Fruit fly (Drosophila melanogaster) whole organism, prepupa: ENCODE results near the gene CG15034.

Source experiments
- Blimp-1 ChIP-seq: fragments of 200-800 bp; sonication (Bioruptor generic); optimal IDR thresholded peaks from 3 replicates; lab custom pipeline; 2017; ENCODE audit warnings: missing biosample characterization, missing genetic modification characterization, mild to moderate bottlenecking, moderate library complexity, missing genetic modification reagents
- CG10631 ChIP-seq: fragments of 200-800 bp; sonication (Bioruptor generic); optimal IDR thresholded peaks from 2 replicates; lab custom pipeline; 2016; ENCODE audit warnings: missing biosample characterization, missing genetic modification characterization
- CG10669 ChIP-seq: fragments of 200-800 bp; sonication (Bioruptor generic); optimal IDR thresholded peaks from 3 replicates; lab custom pipeline; 2018; ENCODE audit warnings: missing biosample characterization, mild to moderate bottlenecking, missing genetic modification characterization, moderate library complexity
- CG11294 ChIP-seq: fragments of 200-800 bp; sonication (Bioruptor generic); IDR thresholded peaks from 2 replicates; pipeline ENCODE4 v1.3.6; 2022; ENCODE audit warnings: missing biosample characterization, missing genetic modification characterization
- CG11902 ChIP-seq: fragments of 200-800 bp; sonication (Bioruptor generic); optimal IDR thresholded peaks from 3 replicates; lab custom pipeline; 2016; ENCODE audit warnings: missing biosample characterization, missing genetic modification characterization
- CG15336 ChIP-seq: fragments of 200-800 bp; sonication (Bioruptor generic); IDR thresholded peaks from 2 replicates; pipeline ENCODE4 v1.3.6; 2022; ENCODE audit warnings: missing biosample characterization, missing genetic modification characterization
- CG1621 ChIP-seq: fragments of 200-800 bp; sonication (Bioruptor generic); optimal IDR thresholded peaks from 3 replicates; lab custom pipeline; 2018; ENCODE audit warnings: missing biosample characterization, mild to moderate bottlenecking, missing genetic modification characterization
- CG3032 ChIP-seq: fragments of 200-800 bp; optimal IDR thresholded peaks from 2 replicates; lab custom pipeline; 2019; ENCODE audit warnings: missing biosample characterization, mild to moderate bottlenecking, missing genetic modification characterization, moderate library complexity
- CG31627 ChIP-seq: fragments of 200-800 bp; sonication (Bioruptor generic); optimal IDR thresholded peaks from 3 replicates; lab custom pipeline; 2016; ENCODE audit warnings: missing biosample characterization, missing genetic modification characterization
- CG6276 ChIP-seq: fragments of 200-800 bp; sonication (Bioruptor generic); optimal IDR thresholded peaks from 2 replicates; lab custom pipeline; 2017; ENCODE audit warnings: missing biosample characterization, mild to moderate bottlenecking, missing genetic modification characterization
- CG6792 ChIP-seq: fragments of 200-800 bp; sonication (Bioruptor generic); optimal IDR thresholded peaks from 3 replicates; lab custom pipeline; 2016; ENCODE audit warnings: missing biosample characterization, missing genetic modification characterization
- CG6808 ChIP-seq: fragments of 200-800 bp; sonication (Bioruptor generic); optimal IDR thresholded peaks from 3 replicates; lab custom pipeline; 2017; ENCODE audit warnings: missing biosample characterization, missing genetic modification characterization, mild to moderate bottlenecking, moderate library complexity, missing genetic modification reagents
- CG6854 ChIP-seq: fragments of 200-800 bp; sonication (Bioruptor generic); optimal IDR thresholded peaks from 2 replicates; lab custom pipeline; 2017; ENCODE audit warnings: missing biosample characterization, mild to moderate bottlenecking, missing genetic modification characterization
- CG8319 ChIP-seq: fragments of 200-800 bp; sonication (Bioruptor generic); optimal IDR thresholded peaks from 3 replicates; lab custom pipeline; 2016; ENCODE audit warnings: missing biosample characterization, missing genetic modification characterization
- CG9139 ChIP-seq: fragments of 200-800 bp; sonication (Bioruptor generic); optimal IDR thresholded peaks from 3 replicates; lab custom pipeline; 2017; ENCODE audit warnings: missing biosample characterization, mild to moderate bottlenecking, missing genetic modification characterization
- Eip78C ChIP-seq: fragments of 200-800 bp; sonication (Bioruptor generic); peaks from one replicate; lab custom pipeline; 2016; ENCODE audit warnings: missing biosample characterization, missing genetic modification characterization
- Eip93F ChIP-seq: fragments of 200-800 bp; sonication (Bioruptor generic); optimal IDR thresholded peaks from 2 replicates; lab custom pipeline; 2016; ENCODE audit warnings: missing biosample characterization, mild to moderate bottlenecking, missing genetic modification characterization
- Ets21C ChIP-seq: fragments of 200-800 bp; sonication (Bioruptor generic); optimal IDR thresholded peaks from 3 replicates; lab custom pipeline; 2016; ENCODE audit warnings: missing biosample characterization, missing genetic modification characterization
- Gug ChIP-seq: fragments of 200-800 bp; sonication (Bioruptor generic); IDR thresholded peaks from 2 replicates; pipeline ENCODE4 v1.3.6; 2022; ENCODE audit warnings: missing biosample characterization, missing genetic modification characterization
- Hr38 ChIP-seq: sonication (Bioruptor generic); optimal IDR thresholded peaks from 2 replicates; lab custom pipeline; 2016; ENCODE audit warnings: missing biosample characterization, missing genetic modification characterization
- Hr4 ChIP-seq: fragments of 200-800 bp; sonication (Bioruptor generic); optimal IDR thresholded peaks from 3 replicates; lab custom pipeline; 2016; ENCODE audit warnings: missing biosample characterization, missing genetic modification characterization
- Lpt ChIP-seq: fragments of 200-800 bp; sonication (Bioruptor generic); optimal IDR thresholded peaks from 3 replicates; lab custom pipeline; 2016; ENCODE audit warnings: missing biosample characterization, missing genetic modification characterization
- OdsH ChIP-seq: fragments of 200-800 bp; sonication (Bioruptor generic); optimal IDR thresholded peaks from 3 replicates; lab custom pipeline; 2016; ENCODE audit warnings: missing biosample characterization, missing genetic modification characterization
- Sox102F ChIP-seq: fragments of 200-800 bp; sonication (Bioruptor generic); optimal IDR thresholded peaks from 2 replicates; lab custom pipeline; 2016; ENCODE audit warnings: missing biosample characterization, mild to moderate bottlenecking, missing genetic modification characterization
- Sox14 ChIP-seq: fragments of 200-800 bp; sonication (Bioruptor generic); optimal IDR thresholded peaks from 3 replicates; lab custom pipeline; 2016; ENCODE audit warnings: missing biosample characterization, missing genetic modification characterization
- achi ChIP-seq: fragments of 200-800 bp; sonication (Bioruptor generic); optimal IDR thresholded peaks from 3 replicates; lab custom pipeline; 2016; ENCODE audit warnings: missing biosample characterization, missing genetic modification characterization
- cyc ChIP-seq: fragments of 200-800 bp; sonication (Bioruptor generic); optimal IDR thresholded peaks from 3 replicates; lab custom pipeline; 2016; ENCODE audit warnings: missing biosample characterization, missing genetic modification characterization
- dac ChIP-seq: fragments of 200-800 bp; sonication (Bioruptor generic); optimal IDR thresholded peaks from 2 replicates; lab custom pipeline; 2017; ENCODE audit warnings: missing biosample characterization, mild to moderate bottlenecking, missing genetic modification characterization
- dsx ChIP-seq: fragments of 200-800 bp; optimal IDR thresholded peaks from 3 replicates; lab custom pipeline; 2019; ENCODE audit warnings: missing biosample characterization, mild to moderate bottlenecking, missing genetic modification characterization, moderate library complexity; ENCODE audit not compliant: poor library complexity, severe bottlenecking
- eg ChIP-seq: fragments of 200-800 bp; sonication (Bioruptor generic); IDR thresholded peaks from 3 replicates; pipeline ENCODE4 v1.3.6; 2022; ENCODE audit warnings: missing biosample characterization, missing genetic modification characterization
- esn ChIP-seq: fragments of 200-800 bp; sonication (Bioruptor generic); optimal IDR thresholded peaks from 2 replicates; lab custom pipeline; 2016; ENCODE audit warnings: missing biosample characterization, mild to moderate bottlenecking, missing genetic modification characterization, moderate library complexity
- fd59A ChIP-seq: fragments of 200-800 bp; sonication (Bioruptor generic); optimal IDR thresholded peaks from 2 replicates; lab custom pipeline; 2017; ENCODE audit warnings: missing biosample characterization, mild to moderate bottlenecking, missing genetic modification characterization, missing genetic modification reagents
- fd85E ChIP-seq: fragments of 200-800 bp; sonication (Bioruptor generic); optimal IDR thresholded peaks from 3 replicates; lab custom pipeline; 2016; ENCODE audit warnings: missing biosample characterization, missing genetic modification characterization
- fkh ChIP-seq: fragments of 200-800 bp; sonication (Bioruptor generic); optimal IDR thresholded peaks from 3 replicates; lab custom pipeline; 2017; ENCODE audit warnings: missing biosample characterization, mild to moderate bottlenecking, missing genetic modification characterization, moderate library complexity
- lz ChIP-seq: fragments of 200-800 bp; sonication (Bioruptor generic); optimal IDR thresholded peaks from 3 replicates; lab custom pipeline; 2016; ENCODE audit warnings: missing biosample characterization, missing genetic modification characterization
- net ChIP-seq: fragments of 200-800 bp; sonication (Bioruptor generic); optimal IDR thresholded peaks from 3 replicates; lab custom pipeline; 2016; ENCODE audit warnings: missing biosample characterization, missing genetic modification characterization
- pdm3 ChIP-seq: fragments of 200-800 bp; sonication (Bioruptor generic); optimal IDR thresholded peaks from 3 replicates; lab custom pipeline; 2016; ENCODE audit warnings: missing biosample characterization, missing genetic modification characterization
- spab ChIP-seq: fragments of 200-800 bp; sonication (Bioruptor generic); optimal IDR thresholded peaks from 2 replicates; lab custom pipeline; 2017; ENCODE audit warnings: missing biosample characterization, mild to moderate bottlenecking, missing genetic modification characterization, missing genetic modification reagents
- ss ChIP-seq, 2 experiments: fragments of 200-800 bp; sonication (Bioruptor generic); optimal IDR thresholded peaks; 2 replicates in 1 of 2; 3 replicates in 1 of 2; lab custom pipeline; 2017 to 2018; ENCODE audit warnings: mild to moderate bottlenecking in 2 of 2, missing biosample characterization in 2 of 2, missing genetic modification characterization in 2 of 2, moderate library complexity in 1 of 2
- svp ChIP-seq: fragments of 200-800 bp; sonication (Bioruptor generic); peaks from one replicate; lab custom pipeline; 2016; ENCODE audit warnings: missing biosample characterization, missing genetic modification characterization
- topi ChIP-seq: fragments of 200-800 bp; sonication (Bioruptor generic); optimal IDR thresholded peaks from 3 replicates; lab custom pipeline; 2016; ENCODE audit warnings: missing biosample characterization, missing genetic modification characterization

Gene CG15034

DNA sequence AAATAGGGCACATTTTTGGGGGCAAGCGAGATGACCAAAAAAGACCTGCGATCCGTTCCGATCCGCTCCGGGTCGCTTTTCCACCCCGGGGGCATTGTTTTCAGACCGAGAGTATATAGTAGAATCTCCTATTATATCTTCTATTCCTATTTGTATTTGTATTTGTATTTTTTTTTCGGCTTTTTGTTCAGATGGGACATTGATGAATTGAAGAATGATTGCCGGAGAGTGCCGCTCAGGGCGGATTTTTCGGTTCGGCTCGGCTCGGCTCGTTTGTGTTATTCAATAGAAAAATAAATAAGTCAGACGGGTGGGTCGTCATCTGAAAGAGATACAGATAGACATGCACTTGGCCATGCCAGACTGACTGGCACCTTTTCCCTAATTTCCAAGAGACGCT is 25.5 kb downstream of the CG15034 start:
- peak; percentile 3 for TF ChIP-seq fkh
- no peak for TF ChIP-seq CG6808 (GFP tag; lab: Kevin White, UChicago)

DNA sequence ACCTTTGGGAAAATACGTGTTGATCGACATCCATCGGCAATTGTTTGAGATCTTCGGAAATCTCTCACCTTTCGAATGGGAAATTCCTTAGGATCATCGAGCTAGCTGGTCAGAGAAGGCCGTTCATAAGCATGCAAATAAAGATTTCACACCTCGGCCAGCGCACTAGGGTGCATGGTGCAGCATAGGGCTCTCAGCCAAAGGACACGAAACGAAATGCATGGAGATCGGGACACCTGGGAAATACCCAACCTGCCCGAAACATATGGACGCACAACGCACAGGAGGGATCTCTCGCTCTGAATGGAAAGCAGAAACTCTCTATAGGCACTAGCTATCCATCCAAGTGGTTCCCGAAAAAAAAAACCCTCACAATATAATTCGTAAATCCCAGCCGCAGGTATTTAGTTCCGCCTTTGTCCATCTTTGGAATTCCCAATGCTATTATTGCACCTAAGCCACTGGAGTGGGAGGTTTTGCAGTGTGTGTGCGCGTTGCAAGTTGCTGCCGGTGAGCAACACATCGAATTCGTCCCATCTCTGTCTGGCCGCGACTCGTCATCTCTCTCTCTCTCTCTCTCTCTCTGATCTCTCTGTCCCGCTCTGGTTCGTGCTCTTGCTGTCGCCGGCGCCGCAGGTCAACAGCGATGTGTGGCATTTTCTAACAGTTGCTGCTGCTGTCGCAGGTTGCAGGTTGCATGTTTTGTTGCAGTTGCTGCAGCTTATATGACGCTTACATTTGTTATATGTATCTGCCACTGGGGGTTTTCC is 26.7 kb downstream of the CG15034 start:
- TF ChIP-seq CG15336 (GFP tag; lab: Robert Waterston, UW) (0 out of 2 replicates have a peak, but pooled peaks have one; percentile 7), Blimp-1 (no peak), Ets21C (GFP tag; lab: Kevin White, UChicago) (no peak), Gug (GFP tag; lab: Robert Waterston, UW) (no peak), Hr38 (GFP tag; lab: Kevin White, UChicago) (no peak), fkh (peak; percentile 10), eg (GFP tag; lab: Robert Waterston, UW) (no peak), Lpt (no peak), CG6854 (GFP tag; lab: Kevin White, UChicago) (no peak), achi (GFP tag; lab: Kevin White, UChicago) (no peak)

dm6 chrX:7319703-7320088 is 27.6 kb downstream of the CG15034 start:
- no peak for TF ChIP-seq CG8319 (GFP tag; lab: Kevin White, UChicago)
- no peak for TF ChIP-seq dac
- no peak for TF ChIP-seq CG10669 (GFP tag; lab: Kevin White, UChicago)
- TF ChIP-seq Hr4 = no peak
- TF ChIP-seq OdsH (GFP tag; lab: Kevin White, UChicago) = no peak
- no peak for TF ChIP-seq CG6792 (GFP tag; lab: Kevin White, UChicago)
- TF ChIP-seq CG11294 (GFP tag; lab: Robert Waterston, UW) = no peak
- TF ChIP-seq Eip93F = no peak
- TF ChIP-seq CG10631 (GFP tag; lab: Kevin White, UChicago) = no peak
- TF ChIP-seq Sox102F (GFP tag; lab: Kevin White, UChicago) = no peak
- no peak for TF ChIP-seq dsx
- no peak for TF ChIP-seq CG31627 (GFP tag; lab: Kevin White, UChicago)
- no peak for TF ChIP-seq CG6808 (GFP tag; lab: Kevin White, UChicago)
- no peak for TF ChIP-seq eg (GFP tag; lab: Robert Waterston, UW)
- TF ChIP-seq fkh = no peak
- TF ChIP-seq esn (GFP tag; lab: Kevin White, UChicago) = no peak
- TF ChIP-seq fd59A = no peak
- TF ChIP-seq ss (GFP tag; optimal IDR thresholded peaks at IDR 0.05; lab: Kevin White, UChicago) = no peak

dm6 chrX:7319053-7319702 is 28.1 kb downstream of the CG15034 start:
- TF ChIP-seq CG6854 (GFP tag; lab: Kevin White, UChicago) (no peak), dac (peak; percentile 50), Sox102F (GFP tag; lab: Kevin White, UChicago) (peak; percentile 90), ss (GFP tag; optimal IDR thresholded peaks at IDR 0.05; lab: Kevin White, UChicago) (peak; percentile 55 to 74), achi (GFP tag; lab: Kevin White, UChicago) (peak; percentile 85), cyc (peak; percentile 86), OdsH (GFP tag; lab: Kevin White, UChicago) (peak; percentile 88), CG1621 (tag; lab: Kevin White, UChicago) (peak; percentile 74), net (peak; percentile 79), CG10631 (GFP tag; lab: Kevin White, UChicago) (peak; percentile 90), CG15336 (GFP tag; lab: Robert Waterston, UW) (peak; percentile 84), fd85E (GFP tag; lab: Kevin White, UChicago) (no peak), esn (GFP tag; lab: Kevin White, UChicago) (peak; percentile 90), CG8319 (GFP tag; lab: Kevin White, UChicago) (peak; percentile 71), spab (GFP tag; lab: Kevin White, UChicago) (peak; percentile 75), dsx (peak; percentile 55), CG9139 (GFP tag; lab: Kevin White, UChicago) (peak; percentile 75), svp (GFP tag; lab: Kevin White, UChicago) (peak; percentile 89), CG10669 (GFP tag; lab: Kevin White, UChicago) (peak; percentile 88), Hr38 (GFP tag; lab: Kevin White, UChicago) (no peak), CG11902 (GFP tag; lab: Kevin White, UChicago) (peak; percentile 64), CG6276 (GFP tag; lab: Kevin White, UChicago) (peak; percentile 63), pdm3 (GFP tag; lab: Kevin White, UChicago) (peak; percentile 89), Lpt (peak; percentile 59), topi (GFP tag; lab: Kevin White, UChicago) (peak; percentile 93), CG3032 (tag; lab: Kevin White, UChicago) (peak; percentile 86), lz (GFP tag; lab: Kevin White, UChicago) (peak; percentile 90), Eip78C (peak; percentile 95), Sox14 (GFP tag; lab: Kevin White, UChicago) (peak; percentile 90)
